Fruit fly (Drosophila melanogaster) whole organism, embryonic: ENCODE data around the gene CG12661.

Experiments
- B-H1 ChIP-seq: fragments of 200-800 bp; sonication (Bioruptor generic); IDR thresholded peaks from 3 replicates; pipeline ENCODE4 v1.3.6; 2022; ENCODE audit warnings: missing biosample characterization, missing genetic modification characterization
- Bgb ChIP-seq: fragments of 200-800 bp; sonication (Bioruptor generic); IDR thresholded peaks from 2 replicates; pipeline ENCODE4 v1.3.6; 2022; ENCODE audit warnings: missing biosample characterization, missing genetic modification characterization; ENCODE audit not compliant: partially characterized antibody
- CG1024 ChIP-seq: fragments of 200-800 bp; sonication (Bioruptor generic); IDR thresholded peaks from 2 replicates; pipeline ENCODE4 v1.3.6; 2022; ENCODE audit warnings: missing biosample characterization, missing genetic modification characterization
- CG12769 ChIP-seq: fragments of 200-800 bp; sonication (Bioruptor generic); optimal IDR thresholded peaks from 2 replicates; lab custom pipeline; 2019; ENCODE audit warnings: missing biosample characterization, mild to moderate bottlenecking, missing genetic modification characterization, moderate library complexity
- CG14667 ChIP-seq: fragments of 200-800 bp; sonication (Bioruptor generic); IDR thresholded peaks from 2 replicates; pipeline ENCODE4 v1.3.6; 2022; ENCODE audit warnings: missing biosample characterization, missing genetic modification characterization
- CG14860 ChIP-seq: fragments of 200-800 bp; sonication (Bioruptor generic); IDR thresholded peaks from 3 replicates; pipeline ENCODE4 v1.3.6; 2022; ENCODE audit warnings: missing biosample characterization, missing genetic modification characterization; ENCODE audit not compliant: partially characterized antibody
- CG1602 ChIP-seq: fragments of 200-800 bp; sonication (Bioruptor generic); optimal IDR thresholded peaks from 3 replicates; lab custom pipeline; 2016; ENCODE audit warnings: missing biosample characterization, missing genetic modification characterization
- CG2129 ChIP-seq: fragments of 200-800 bp; sonication (Bioruptor generic); IDR thresholded peaks from 2 replicates; pipeline ENCODE4 v1.3.6; 2022; ENCODE audit warnings: missing biosample characterization, missing genetic modification characterization; ENCODE audit not compliant: partially characterized antibody
- CG30403 ChIP-seq: fragments of 200-800 bp; sonication (Bioruptor generic); optimal IDR thresholded peaks from 3 replicates; lab custom pipeline; 2016; ENCODE audit warnings: missing biosample characterization, missing genetic modification characterization
- CG34422 ChIP-seq: fragments of 200-800 bp; sonication (Bioruptor generic); IDR thresholded peaks from 3 replicates; pipeline ENCODE4 v1.3.6; 2022; ENCODE audit warnings: missing biosample characterization, missing genetic modification characterization
- CG3726 ChIP-seq: fragments of 200-800 bp; sonication (Bioruptor generic); IDR thresholded peaks from 3 replicates; pipeline ENCODE4, ENCODE4 v1.3.6; 2022; ENCODE audit warnings: missing biosample characterization, missing genetic modification characterization
- CG3995 ChIP-seq: fragments of 200-800 bp; sonication (Bioruptor generic); optimal IDR thresholded peaks from 3 replicates; lab custom pipeline; 2016; ENCODE audit warnings: missing biosample characterization, missing genetic modification characterization
- CG4404 ChIP-seq: fragments of 200-800 bp; sonication (Bioruptor generic); IDR thresholded peaks from 2 replicates; pipeline ENCODE4 v1.3.6; 2022; ENCODE audit warnings: missing biosample characterization, missing genetic modification characterization
- CG4617 ChIP-seq: fragments of 200-800 bp; sonication (Bioruptor generic); optimal IDR thresholded peaks from 3 replicates; lab custom pipeline; 2016; ENCODE audit warnings: missing biosample characterization, missing genetic modification characterization, borderline replicate concordance
- CG8478 ChIP-seq: fragments of >200 bp; optimal IDR thresholded peaks from 2 replicates; lab custom pipeline; 2018
- CG9797 ChIP-seq: fragments of 200-800 bp; sonication (Bioruptor generic); optimal IDR thresholded peaks from 3 replicates; lab custom pipeline; 2018; ENCODE audit warnings: missing biosample characterization, mild to moderate bottlenecking, missing genetic modification characterization
- CG9932 ChIP-seq: fragments of 200-800 bp; sonication (Bioruptor generic); IDR thresholded peaks from 2 replicates; pipeline ENCODE4 v1.3.6; 2022; ENCODE audit warnings: missing biosample characterization, missing genetic modification characterization
- Deaf1 ChIP-seq: fragments of 200-800 bp; optimal IDR thresholded peaks from 3 replicates; lab custom pipeline; 2019; ENCODE audit warnings: missing biosample characterization, mild to moderate bottlenecking, missing genetic modification characterization, moderate library complexity
- Dll ChIP-seq: fragments of 200-800 bp; sonication (Bioruptor generic); IDR thresholded peaks from 4 replicates; pipeline ENCODE4 v1.3.6; 2022; ENCODE audit warnings: missing biosample characterization, missing genetic modification characterization; ENCODE audit not compliant: partially characterized antibody
- Fer1 ChIP-seq: fragments of 200-800 bp; sonication (Bioruptor generic); optimal IDR thresholded peaks from 2 replicates; lab custom pipeline; 2017; ENCODE audit warnings: missing biosample characterization, mild to moderate bottlenecking, missing genetic modification characterization
- Hey ChIP-seq: fragments of 200-800 bp; sonication (Bioruptor generic); optimal IDR thresholded peaks from 3 replicates; lab custom pipeline; 2018; ENCODE audit warnings: missing biosample characterization, mild to moderate bottlenecking, missing genetic modification characterization
- Hmx ChIP-seq: fragments of 200-800 bp; sonication (Bioruptor generic); optimal IDR thresholded peaks from 2 replicates; lab custom pipeline; 2016; ENCODE audit warnings: missing biosample characterization, missing genetic modification characterization
- Hr51 ChIP-seq, 2 experiments: fragments of 200-800 bp; sonication (Bioruptor generic); optimal IDR thresholded peaks; 2 replicates in 1 of 2; 3 replicates in 1 of 2; lab custom pipeline; 2016 to 2018; ENCODE audit warnings: missing biosample characterization in 2 of 2, missing genetic modification characterization in 2 of 2, mild to moderate bottlenecking in 1 of 2, moderate library complexity in 1 of 2
- MESR4 ChIP-seq: fragments of 200-800 bp; sonication (Bioruptor generic); optimal IDR thresholded peaks from 2 replicates; lab custom pipeline; 2018; ENCODE audit warnings: missing biosample characterization, mild to moderate bottlenecking, missing genetic modification characterization, moderate library complexity
- MTF-1 ChIP-seq: fragments of 200-800 bp; sonication (Bioruptor generic); optimal IDR thresholded peaks from 2 replicates; lab custom pipeline; 2018; ENCODE audit warnings: missing biosample characterization, mild to moderate bottlenecking, missing genetic modification characterization, borderline replicate concordance
- Neu2 ChIP-seq: fragments of 200-800 bp; sonication (Bioruptor generic); optimal IDR thresholded peaks from 3 replicates; lab custom pipeline; 2016; ENCODE audit warnings: missing biosample characterization, missing genetic modification characterization, borderline replicate concordance
- Scr ChIP-seq: fragments of 200-800 bp; sonication (Bioruptor generic); IDR thresholded peaks from 2 replicates; pipeline ENCODE4 v1.3.6; 2022; ENCODE audit warnings: missing biosample characterization, missing genetic modification characterization; ENCODE audit not compliant: partially characterized antibody
- Sry-δ ChIP-seq: fragments of 200-800 bp; sonication (Bioruptor generic); optimal IDR thresholded peaks from 2 replicates; lab custom pipeline; 2016; ENCODE audit warnings: missing biosample characterization, missing genetic modification characterization
- amos ChIP-seq: fragments of 200-800 bp; sonication (Bioruptor generic); IDR thresholded peaks from 2 replicates; pipeline ENCODE4 v1.3.6; 2022; ENCODE audit warnings: missing biosample characterization, missing genetic modification characterization; ENCODE audit not compliant: partially characterized antibody
- bab2 ChIP-seq: fragments of 200-800 bp; sonication (Bioruptor generic); optimal IDR thresholded peaks from 2 replicates; lab custom pipeline; 2016; ENCODE audit warnings: missing biosample characterization, missing genetic modification characterization
- bbx ChIP-seq: fragments of 200-800 bp; sonication (Bioruptor generic); IDR thresholded peaks from 2 replicates; pipeline ENCODE4 v1.3.6; 2022; ENCODE audit warnings: missing biosample characterization, missing genetic modification characterization; ENCODE audit not compliant: partially characterized antibody
- cg ChIP-seq: fragments of 200-800 bp; sonication (Bioruptor generic); optimal IDR thresholded peaks from 3 replicates; lab custom pipeline; 2019; ENCODE audit warnings: missing biosample characterization, mild to moderate bottlenecking, missing genetic modification characterization, moderate library complexity
- chinmo ChIP-seq: fragments of 200-800 bp; sonication (Bioruptor generic); IDR thresholded peaks from 4 replicates; pipeline ENCODE4 v1.3.6; 2022; ENCODE audit warnings: missing biosample characterization, missing genetic modification characterization; ENCODE audit not compliant: partially characterized antibody
- dan ChIP-seq: fragments of 200-800 bp; sonication (Bioruptor generic); IDR thresholded peaks from 2 replicates; pipeline ENCODE4 v1.3.6; 2022; ENCODE audit warnings: missing biosample characterization, missing genetic modification characterization
- hbn ChIP-seq: fragments of 200-800 bp; sonication (Bioruptor generic); IDR thresholded peaks from 2 replicates; pipeline ENCODE4 v1.3.6; 2022; ENCODE audit warnings: missing biosample characterization, missing genetic modification characterization; ENCODE audit not compliant: partially characterized antibody
- insv ChIP-seq, 2 experiments: fragments of 200-800 bp; sonication (Bioruptor generic); optimal IDR thresholded peaks; 3 replicates each; lab custom pipeline; 2016 to 2018; ENCODE audit warnings: missing biosample characterization in 2 of 2, missing genetic modification characterization in 2 of 2
- jigr1 ChIP-seq: fragments of 200-800 bp; sonication (Bioruptor generic); IDR thresholded peaks from 3 replicates; pipeline ENCODE4 v1.3.6; 2022; ENCODE audit warnings: missing biosample characterization, missing genetic modification characterization
- klu ChIP-seq: fragments of 200-800 bp; sonication (Bioruptor generic); IDR thresholded peaks from 2 replicates; pipeline ENCODE4 v1.3.6; 2022; ENCODE audit warnings: missing biosample characterization, missing genetic modification characterization
- kni ChIP-seq: fragments of 200-800 bp; sonication (Bioruptor generic); optimal IDR thresholded peaks from 3 replicates; lab custom pipeline; 2017; ENCODE audit warnings: mild to moderate bottlenecking, missing biosample characterization, missing genetic modification reagents, missing genetic modification characterization
- knrl ChIP-seq: fragments of 200-800 bp; sonication (Bioruptor generic); IDR thresholded peaks from 3 replicates; pipeline ENCODE4 v1.3.6; 2022; ENCODE audit warnings: missing biosample characterization, missing genetic modification characterization; ENCODE audit not compliant: partially characterized antibody
- nerfin-2 ChIP-seq: fragments of 200-800 bp; sonication (Bioruptor generic); IDR thresholded peaks from 2 replicates; pipeline ENCODE4 v1.3.6; 2022; ENCODE audit warnings: missing biosample characterization, missing genetic modification characterization; ENCODE audit not compliant: partially characterized antibody
- p53 ChIP-seq: fragments of 200-800 bp; sonication (Bioruptor generic); optimal IDR thresholded peaks from 2 replicates; lab custom pipeline; 2016; ENCODE audit warnings: missing biosample characterization, missing genetic modification characterization
- pzg ChIP-seq: fragments of 200-800 bp; sonication (Bioruptor generic); optimal IDR thresholded peaks from 3 replicates; lab custom pipeline; 2018; ENCODE audit warnings: missing biosample characterization, mild to moderate bottlenecking, missing genetic modification characterization, moderate library complexity
- ro ChIP-seq: fragments of 200-800 bp; sonication (Bioruptor generic); IDR thresholded peaks from 2 replicates; pipeline ENCODE4 v1.3.6; 2022; ENCODE audit warnings: missing biosample characterization, missing genetic modification characterization
- row ChIP-seq: fragments of 200-800 bp; sonication (Bioruptor generic); IDR thresholded peaks from 3 replicates; pipeline ENCODE4 v1.3.6; 2022; ENCODE audit warnings: missing biosample characterization, missing genetic modification characterization
- sens ChIP-seq: fragments of 200-800 bp; sonication (Bioruptor generic); peaks from one replicate; lab custom pipeline; 2016; ENCODE audit warnings: missing biosample characterization, missing genetic modification characterization
- vnd ChIP-seq: fragments of 200-800 bp; sonication (Bioruptor generic); IDR thresholded peaks from 3 replicates; pipeline ENCODE4 v1.3.6; 2022; ENCODE audit warnings: missing biosample characterization, missing genetic modification characterization; ENCODE audit not compliant: partially characterized antibody

CG12661 gene

dm6 chrX:8905545-8906455 is 17.7 kb downstream of the CG12661 start (continued):
- TF ChIP-seq Deaf1 (tag; lab: Kevin White, UChicago): no peak
- TF ChIP-seq CG9797 (GFP tag; lab: Kevin White, UChicago): peak; percentile 10
- TF ChIP-seq Hey (tag; lab: Kevin White, UChicago): no peak
- TF ChIP-seq CG34422 (GFP tag; lab: Robert Waterston, UW): peak; percentile 56; the same call in 1 of the 3 replicates
- no peak for TF ChIP-seq Hmx (GFP tag; lab: Kevin White, UChicago)
- TF ChIP-seq nerfin-2 (GFP tag; lab: Robert Waterston, UW): peak; percentile 49; the same call in 1 of the 2 replicates
- TF ChIP-seq row (GFP tag; lab: Robert Waterston, UW): peak; percentile 63
- TF ChIP-seq Dll: peak; percentile 71
- TF ChIP-seq ro (GFP tag; lab: Robert Waterston, UW): no peak
- TF ChIP-seq cg (GFP tag; lab: Kevin White, UChicago): peak; percentile 92
- peak; percentile 87 for TF ChIP-seq CG3995
- TF ChIP-seq Scr: peak; percentile 76
- peak; percentile 65 for TF ChIP-seq vnd
- TF ChIP-seq CG4404 (GFP tag; lab: Robert Waterston, UW): no peak
- TF ChIP-seq CG1024 (GFP tag; lab: Robert Waterston, UW): no peak
- peak; percentile 2 for TF ChIP-seq Fer1 (GFP tag; lab: Kevin White, UChicago)
- TF ChIP-seq CG12769 (tag; lab: Kevin White, UChicago): no peak
- no peak for TF ChIP-seq Neu2 (GFP tag; lab: Kevin White, UChicago)
- TF ChIP-seq knrl (GFP tag; lab: Robert Waterston, UW): peak; percentile 80
- no peak for TF ChIP-seq jigr1
- peak; percentile 57; the same call in 1 of the 2 replicates for TF ChIP-seq CG2129 (GFP tag; lab: Robert Waterston, UW)
- TF ChIP-seq chinmo (GFP tag; lab: Robert Waterston, UW): peak; percentile 84; the same call in 1 of the 4 replicates
- peak; percentile 95 for TF ChIP-seq CG8478 (lab: Kevin White, UChicago)
- no peak for TF ChIP-seq CG30403
- TF ChIP-seq dan (GFP tag; lab: Robert Waterston, UW): no peak
- TF ChIP-seq sens (GFP tag; lab: Kevin White, UChicago): peak; percentile 22
- TF ChIP-seq hbn (GFP tag; lab: Robert Waterston, UW): peak; percentile 75
- peak in 1 of 2 experiments; percentile 53 for TF ChIP-seq insv (GFP tag; optimal IDR thresholded peaks at IDR 0.05; lab: Kevin White, UChicago)
- TF ChIP-seq amos (GFP tag; lab: Robert Waterston, UW): peak; percentile 85
- peak; percentile 80 for TF ChIP-seq bbx (GFP tag; lab: Robert Waterston, UW)
- peak; percentile 74 for TF ChIP-seq Sry-δ (GFP tag; lab: Kevin White, UChicago)
- peak; percentile 67 for TF ChIP-seq Bgb
- peak; percentile 16 for TF ChIP-seq CG4617 (GFP tag; lab: Kevin White, UChicago)
- TF ChIP-seq kni (GFP tag; lab: Kevin White, UChicago): no peak
- TF ChIP-seq pzg (GFP tag; lab: Kevin White, UChicago): peak; percentile 27
- peak; percentile 94 for TF ChIP-seq p53
- no peak for TF ChIP-seq CG1602
- TF ChIP-seq MESR4 (GFP tag; lab: Kevin White, UChicago): peak; percentile 68
- no peak for TF ChIP-seq CG3726
- no peak for TF ChIP-seq klu (GFP tag; lab: Robert Waterston, UW)
- no peak for TF ChIP-seq Hr51 (GFP tag; optimal IDR thresholded peaks at IDR 0.05; lab: Kevin White, UChicago)
- TF ChIP-seq MTF-1: no peak
- TF ChIP-seq bab2 (GFP tag; lab: Kevin White, UChicago): no peak
- TF ChIP-seq CG14860 (GFP tag; lab: Robert Waterston, UW): peak; percentile 63
- peak; percentile 29; the same call in 1 of the 2 replicates for TF ChIP-seq CG9932 (GFP tag; lab: Robert Waterston, UW)
- TF ChIP-seq CG14667: no peak
- TF ChIP-seq B-H1: no peak
